Worm (Caenorhabditis elegans): Measurements from ENCODE around the gene srh-139.

DNA sequence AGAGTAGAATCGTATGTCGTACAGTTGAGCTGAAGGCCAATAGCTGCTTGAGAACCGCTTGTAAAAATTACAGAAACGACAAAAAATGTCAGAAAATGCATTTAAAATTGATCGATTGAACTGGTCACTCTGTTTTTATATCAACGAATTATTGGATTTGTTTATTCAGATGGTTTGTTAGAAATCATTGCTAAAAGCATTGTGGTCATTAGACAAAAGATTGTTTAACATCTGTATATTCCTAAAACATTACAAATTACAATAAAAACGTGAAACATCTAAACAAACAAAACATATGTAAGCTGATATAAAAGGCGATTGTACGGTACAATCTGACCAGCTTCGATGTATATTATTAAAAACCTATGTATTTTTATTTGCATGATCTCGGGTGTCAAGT, 48.3 kb upstream of the srh-139 start, which contains the start of the genes F26D2.13 and F26D2.14:
- TF ChIP-seq jun-1 (tag; optimal IDR thresholded peaks at IDR 0.05) (no peak), nhr-84 (tag; optimal IDR thresholded peaks at IDR 0.05) (no peak), aly-2 (tag; optimal IDR thresholded peaks at IDR 0.05) (no peak), zag-1 (tag; optimal IDR thresholded peaks at IDR 0.05) (no peak), ceh-8 (GFP tag; optimal IDR thresholded peaks at IDR 0.05) (no peak), snpc-4 (tag; optimal IDR thresholded peaks at IDR 0.05) (no peak), nhr-11 (tag; optimal IDR thresholded peaks at IDR 0.05) (no peak)

Measured in whole organism, L1 larva.